Fruit fly (Drosophila melanogaster): Measurements from ENCODE around the gene Dip-B.
A peak's percentile ranks its signal among the peaks of the same experiment; 100 is the strongest.

The Dip-B gene

dm6 chr3R:13831596-13832119 is 49.6 kb downstream of the Dip-B start (continued):
- TF ChIP-seq Ptx1 (GFP tag; IDR thresholded peaks at IDR 0.05): peak; percentile 46
- TF ChIP-seq Dref (GFP tag; IDR thresholded peaks at IDR 0.05): no peak
- TF ChIP-seq al (GFP tag; IDR thresholded peaks at IDR 0.05): no peak
- no peak for TF ChIP-seq CG8765 (GFP tag; IDR thresholded peaks at IDR 0.05)
- TF ChIP-seq CG30403 (GFP tag; optimal IDR thresholded peaks at IDR 0.05): peak; percentile 5
- no peak for TF ChIP-seq Dip3 (GFP tag; optimal IDR thresholded peaks at IDR 0.05)
- peak; percentile 70 for TF ChIP-seq CG13424 (tag; optimal IDR thresholded peaks at IDR 0.05)
- peak; percentile 42 for TF ChIP-seq CG15601 (tag; optimal IDR thresholded peaks at IDR 0.05)
- TF ChIP-seq E2f2 (GFP tag; IDR thresholded peaks at IDR 0.05): peak; percentile 61; the same call in 1 of the 2 replicates
- peak; percentile 15 for TF ChIP-seq bcd (GFP tag; optimal IDR thresholded peaks at IDR 0.05)
- TF ChIP-seq CG6854 (GFP tag; optimal IDR thresholded peaks at IDR 0.05): no peak
- TF ChIP-seq p53 (GFP tag; optimal IDR thresholded peaks at IDR 0.05): no peak
- no peak for TF ChIP-seq dan (GFP tag; IDR thresholded peaks at IDR 0.05)
- TF ChIP-seq Sry-β (GFP tag; optimal IDR thresholded peaks at IDR 0.05): no peak
- peak; percentile 62 for TF ChIP-seq PHDP (tag; optimal IDR thresholded peaks at IDR 0.05)
- TF ChIP-seq mld (GFP tag; IDR thresholded peaks at IDR 0.05; ENCODE audit: partially characterized antibody): no peak
- peak; percentile 45; the same call in 1 of the 2 replicates for TF ChIP-seq Adf1 (GFP tag; IDR thresholded peaks at IDR 0.05)
- TF ChIP-seq tna (GFP tag; IDR thresholded peaks at IDR 0.05; ENCODE audit: partially characterized antibody): no peak
- peak; percentile 57 for TF ChIP-seq CG8388 (GFP tag; optimal IDR thresholded peaks at IDR 0.05)
- TF ChIP-seq dimm (GFP tag; IDR thresholded peaks at IDR 0.05): no peak
- TF ChIP-seq org-1 (GFP tag; optimal IDR thresholded peaks at IDR 0.05): no peak
- TF ChIP-seq zfh1 (GFP tag; IDR thresholded peaks at IDR 0.05): peak; percentile 71; the same call in 2 of the 3 replicates
- peak in 1 of 2 experiments; percentile 43 for TF ChIP-seq Eip74EF (GFP tag; optimal IDR thresholded peaks at IDR 0.05)
- peak in 1 of 2 experiments; percentile 6 for TF ChIP-seq Hr78 (GFP tag; optimal IDR thresholded peaks at IDR 0.05)
- peak; percentile 9 for TF ChIP-seq fd3F (GFP tag; optimal IDR thresholded peaks at IDR 0.05)
- TF ChIP-seq Hmr (GFP tag; optimal IDR thresholded peaks at IDR 0.05): peak; percentile 10
- 0 out of 2 replicates have a peak, but pooled peaks have one; percentile 28 for TF ChIP-seq ap (GFP tag; IDR thresholded peaks at IDR 0.05)
- TF ChIP-seq Aef1 (GFP tag; IDR thresholded peaks at IDR 0.05): no peak
- peak; percentile 2 for TF ChIP-seq Nf-YC (tag; optimal IDR thresholded peaks at IDR 0.05)
- no peak for TF ChIP-seq CG16779 (GFP tag; IDR thresholded peaks at IDR 0.05)
- TF ChIP-seq CG16813 (GFP tag; IDR thresholded peaks at IDR 0.05; ENCODE audit: partially characterized antibody): no peak
- no peak for TF ChIP-seq CG1603 (tag; optimal IDR thresholded peaks at IDR 0.05)
- 0 out of 3 replicates have a peak, but pooled peaks have one; percentile 17 for TF ChIP-seq vnd (GFP tag; IDR thresholded peaks at IDR 0.05; ENCODE audit: partially characterized antibody)
- TF ChIP-seq ems (GFP tag; optimal IDR thresholded peaks at IDR 0.05): peak; percentile 6
- TF ChIP-seq sna (GFP tag; IDR thresholded peaks at IDR 0.05; ENCODE audit: partially characterized antibody): no peak
- peak; percentile 20 for TF ChIP-seq Hr3 (GFP tag; optimal IDR thresholded peaks at IDR 0.05)
- TF ChIP-seq nom (GFP tag; optimal IDR thresholded peaks at IDR 0.05): peak; percentile 32
- no peak for TF ChIP-seq ERR (GFP tag; optimal IDR thresholded peaks at IDR 0.05)
- no peak for TF ChIP-seq CG9817 (tag; optimal IDR thresholded peaks at IDR 0.05)
- peak; percentile 15 for TF ChIP-seq CG10979 (tag; optimal IDR thresholded peaks at IDR 0.05)
- TF ChIP-seq mirr (GFP tag; optimal IDR thresholded peaks at IDR 0.05): no peak
- peak; percentile 54 for TF ChIP-seq CG31441 (GFP tag; IDR thresholded peaks at IDR 0.05)
- TF ChIP-seq oc (tag; optimal IDR thresholded peaks at IDR 0.05): peak; percentile 79
- TF ChIP-seq CG7556 (GFP tag; optimal IDR thresholded peaks at IDR 0.05): peak; percentile 34
- no peak for TF ChIP-seq Oaz (GFP tag; IDR thresholded peaks at IDR 0.05)
- TF ChIP-seq Awh (GFP tag; IDR thresholded peaks at IDR 0.05): peak; percentile 60; the same call in 1 of the 2 replicates
- no peak for TF ChIP-seq CG4282 (GFP tag; optimal IDR thresholded peaks at IDR 0.05)
- peak; percentile 8 for TF ChIP-seq D19A (tag; optimal IDR thresholded peaks at IDR 0.05)
- TF ChIP-seq CG4424 (GFP tag; optimal IDR thresholded peaks at IDR 0.05): no peak

All from whole organism, embryonic.